Worm (Caenorhabditis elegans) whole organism, mixed stage, embryonic: ENCODE results near the gene T11F9.1.
"Not testable (repeated sequence)": the region's sequence is repeated elsewhere in the genome, so short reads cannot be mapped to it uniquely, and the experiment has no call there.

Experiments
- M03D4.4 ChIP-seq: sonication (generic microtip); optimal IDR thresholded peaks from 2 replicates; lab custom pipeline; 2017; ENCODE audit warnings: mild to moderate bottlenecking, missing genetic modification characterization, missing compliant biosample characterization
- blmp-1 ChIP-seq: fragments of 150-350 bp; optimal IDR thresholded peaks from 2 replicates; lab custom pipeline; 2014; ENCODE audit warnings: missing biosample characterization, missing genetic modification characterization
- ceh-39 ChIP-seq: fragments of 150-350 bp; optimal IDR thresholded peaks from 2 replicates; lab custom pipeline; 2014; ENCODE audit warnings: missing biosample characterization, missing genetic modification characterization
- ceh-43 ChIP-seq: fragments of 200-800 bp; sonication (Bioruptor generic); optimal IDR thresholded peaks from 2 replicates; lab custom pipeline; 2018; ENCODE audit warnings: mild to moderate bottlenecking, missing genetic modification characterization, moderate library complexity, missing compliant biosample characterization
- ceh-83 ChIP-seq: fragments of 200-800 bp; sonication (Bioruptor generic); optimal IDR thresholded peaks from 2 replicates; lab custom pipeline; 2018; ENCODE audit warnings: mild to moderate bottlenecking, missing genetic modification characterization, missing compliant biosample characterization
- ces-1 ChIP-seq: fragments of 150-350 bp; optimal IDR thresholded peaks from 2 replicates; lab custom pipeline; 2014; ENCODE audit warnings: missing biosample characterization, missing genetic modification reagents, missing genetic modification characterization
- drap-1 ChIP-seq: fragments of 200-800 bp; sonication (Bioruptor generic); optimal IDR thresholded peaks from 3 replicates; lab custom pipeline; 2018; ENCODE audit warnings: mild to moderate bottlenecking, missing genetic modification characterization, missing compliant biosample characterization
- elt-1 ChIP-seq: sonication (generic microtip); optimal IDR thresholded peaks from 2 replicates; lab custom pipeline; 2017; ENCODE audit warnings: missing genetic modification characterization, mild to moderate bottlenecking, missing compliant biosample characterization, antibody characterized with exemption, moderate library complexity, borderline replicate concordance; ENCODE audit not compliant: insufficient read depth
- flh-1 ChIP-seq: fragments of 200-800 bp; sonication (Bioruptor generic); optimal IDR thresholded peaks from 2 replicates; lab custom pipeline; 2018; ENCODE audit warnings: mild to moderate bottlenecking, missing genetic modification characterization, moderate library complexity, missing compliant biosample characterization
- ham-2 ChIP-seq: fragments of 200-800 bp; sonication (Bioruptor generic); optimal IDR thresholded peaks from 2 replicates; lab custom pipeline; 2018; ENCODE audit warnings: mild to moderate bottlenecking, missing genetic modification characterization, missing compliant biosample characterization
- lin-32 ChIP-seq: fragments of 200-800 bp; sonication (Bioruptor generic); optimal IDR thresholded peaks from 2 replicates; lab custom pipeline; 2018; ENCODE audit warnings: mild to moderate bottlenecking, missing genetic modification characterization, missing compliant biosample characterization
- lsy-2 ChIP-seq: fragments of 150-350 bp; optimal IDR thresholded peaks from 2 replicates; lab custom pipeline; 2014; ENCODE audit warnings: missing biosample characterization, missing genetic modification characterization
- mab-5 ChIP-seq: fragments of 150-350 bp; optimal IDR thresholded peaks from 2 replicates; lab custom pipeline; 2014; ENCODE audit warnings: missing biosample characterization, missing genetic modification characterization
- mep-1 ChIP-seq: fragments of 150-350 bp; optimal IDR thresholded peaks from 2 replicates; lab custom pipeline; 2017; ENCODE audit warnings: missing biosample characterization, missing genetic modification reagents, missing genetic modification characterization, inconsistent platforms
- mls-2 ChIP-seq: sonication (generic microtip); optimal IDR thresholded peaks from 2 replicates; lab custom pipeline; 2016; ENCODE audit warnings: mild to moderate bottlenecking, missing genetic modification characterization, moderate library complexity, missing compliant biosample characterization
- nhr-2 ChIP-seq: fragments of 150-350 bp; optimal IDR thresholded peaks from 2 replicates; lab custom pipeline; 2014; ENCODE audit warnings: missing biosample characterization, missing genetic modification characterization
- nhr-237 ChIP-seq: fragments of 150-350 bp; optimal IDR thresholded peaks from 2 replicates; lab custom pipeline; 2014; ENCODE audit warnings: missing biosample characterization, missing genetic modification characterization
- nhr-76 ChIP-seq: sonication (generic microtip); optimal IDR thresholded peaks from 2 replicates; lab custom pipeline; 2017; ENCODE audit warnings: missing biosample characterization, missing genetic modification characterization
- sem-2 ChIP-seq: fragments of 200-800 bp; sonication (Bioruptor generic); optimal IDR thresholded peaks from 2 replicates; lab custom pipeline; 2018; ENCODE audit warnings: mild to moderate bottlenecking, missing genetic modification characterization, missing compliant biosample characterization
- snpc-4 ChIP-seq: fragments of 150-350 bp; optimal IDR thresholded peaks from 2 replicates; lab custom pipeline; 2014; ENCODE audit warnings: missing biosample characterization, missing genetic modification characterization
- unc-120 ChIP-seq: sonication (generic microtip); optimal IDR thresholded peaks from 2 replicates; lab custom pipeline; 2017; ENCODE audit warnings: missing genetic modification characterization, missing compliant biosample characterization; ENCODE audit not compliant: poor library complexity, severe bottlenecking
- unc-39 ChIP-seq: fragments of 150-350 bp; optimal IDR thresholded peaks from 2 replicates; lab custom pipeline; 2014; ENCODE audit warnings: missing biosample characterization, missing genetic modification characterization
- unc-62 ChIP-seq: fragments of 150-350 bp; optimal IDR thresholded peaks from 2 replicates; lab custom pipeline; 2014; ENCODE audit warnings: missing biosample characterization, missing genetic modification reagents, missing genetic modification characterization
- zip-8 ChIP-seq: fragments of 150-350 bp; optimal IDR thresholded peaks from 2 replicates; lab custom pipeline; 2014; ENCODE audit warnings: missing biosample characterization, missing genetic modification characterization

T11F9.1 gene

ce11 chrV:11475638-11476037 is 16.3 kb downstream of the T11F9.1 start, which contains the start of gene T11F9.7:
T11F9.7 (plus strand) TSS chrV:11475938.
- not testable (repeated sequence) for TF ChIP-seq mep-1 (tag; lab: Kevin White, UChicago); lin-32 (GFP tag; lab: Kevin White, UChicago); snpc-4 (tag; lab: Kevin White, UChicago)

DNA sequence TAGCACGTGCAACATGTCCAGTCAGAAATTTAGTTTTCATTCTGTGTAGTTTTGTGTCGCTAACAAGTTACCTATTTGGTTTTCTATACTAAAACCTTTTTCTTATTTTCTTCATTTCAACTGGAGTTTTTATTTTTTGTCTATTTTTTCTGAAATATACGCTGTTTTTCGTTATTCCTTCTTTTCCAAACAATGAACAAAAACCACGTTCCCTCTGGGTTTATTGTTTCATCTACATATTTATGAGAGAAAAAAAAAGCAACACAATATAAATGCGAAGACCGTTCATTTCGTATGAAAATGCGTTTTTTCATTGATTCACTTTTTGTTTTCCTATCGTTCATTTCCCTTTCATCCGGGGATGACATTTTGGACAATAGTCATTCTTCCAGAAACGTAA is 20.1 kb downstream of the T11F9.1 start, which contains the start of gene T11F9.22:
T11F9.22 (plus strand) TSS at position 301 of the 400 bp plus-strand sequence.
- no peak for TF ChIP-seq mls-2 (tag; lab: Kevin White, UChicago)
- TF ChIP-seq M03D4.4 (tag; lab: Kevin White, UChicago) = no peak
- no peak for TF ChIP-seq lsy-2 (tag; lab: Kevin White, UChicago)

DNA sequence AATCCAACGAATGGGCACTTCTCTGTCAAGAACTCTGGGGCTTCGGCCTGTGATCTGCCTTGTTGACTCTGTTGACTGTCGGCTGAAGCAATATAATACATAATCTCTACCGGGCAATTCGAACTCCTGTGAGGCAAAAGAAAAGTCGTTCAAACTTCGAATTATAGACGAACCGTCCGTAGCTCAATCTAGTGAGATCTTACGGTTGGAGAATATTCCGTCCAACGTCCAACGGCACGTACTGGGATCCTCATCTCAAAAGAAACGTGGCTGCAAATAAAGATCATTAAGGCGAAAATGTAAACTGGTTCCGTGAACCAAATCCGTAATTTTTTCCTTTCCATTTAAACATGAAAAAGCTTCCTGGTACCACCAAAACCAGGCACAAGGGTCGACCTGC is 21.4 kb downstream of the T11F9.1 start, which contains the start of gene T11F9.14:
T11F9.14 (minus strand) TSS at position 101 of the 400 bp plus-strand sequence.
- not testable (repeated sequence) for TF ChIP-seq ces-1 (GFP tag; lab: Kevin White, UChicago); mls-2 (tag; lab: Kevin White, UChicago); ceh-43

DNA sequence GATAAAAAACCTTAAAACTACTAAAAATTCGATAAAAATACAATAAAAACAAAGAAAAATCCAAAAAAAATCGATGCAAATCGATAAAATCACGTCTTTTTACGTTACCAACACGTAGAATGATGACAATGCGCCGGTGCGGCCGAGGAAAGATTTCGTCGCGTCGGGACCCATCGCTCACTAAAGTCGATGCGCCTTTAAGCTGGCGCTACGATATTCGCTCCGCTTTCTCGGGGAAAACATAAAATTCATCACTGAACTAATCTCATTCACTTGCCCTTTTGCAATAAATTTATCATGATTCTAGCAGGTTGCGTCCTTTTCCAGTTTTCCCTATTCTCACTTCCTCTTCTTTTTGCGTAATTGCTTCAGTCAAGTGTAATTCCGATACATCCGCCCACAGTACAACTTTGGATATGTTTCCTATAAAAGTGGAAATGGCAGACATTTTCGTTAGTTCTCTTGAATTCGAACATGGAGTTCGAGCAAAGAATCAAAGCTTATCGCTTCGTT is 24.3 kb downstream of the T11F9.1 start, which contains the start of gene col-157:
col-157 (plus strand) TSS at position 463 of the 513 bp plus-strand sequence.
- not testable (repeated sequence) for TF ChIP-seq elt-1; nhr-2; mep-1 (tag; lab: Kevin White, UChicago)

DNA sequence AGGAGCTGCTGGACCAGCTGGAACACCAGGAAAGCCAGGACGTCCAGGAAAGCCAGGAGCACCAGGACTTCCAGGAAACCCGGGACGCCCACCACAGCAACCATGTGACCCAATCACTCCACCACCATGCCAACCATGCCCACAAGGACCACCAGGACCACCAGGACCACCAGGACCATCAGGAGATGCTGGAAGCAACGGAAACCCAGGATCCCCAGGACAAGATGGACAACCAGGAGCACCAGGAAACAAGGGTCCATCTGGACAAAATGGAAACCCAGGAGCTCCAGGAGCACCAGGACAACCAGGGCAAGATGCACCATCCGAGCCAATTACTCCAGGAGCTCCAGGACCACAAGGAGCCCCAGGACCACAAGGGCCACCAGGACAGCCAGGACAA is 25.0 kb downstream of the T11F9.1 start:
- no peak for TF ChIP-seq nhr-2
- no peak for TF ChIP-seq lsy-2 (tag; lab: Kevin White, UChicago)
- no peak for TF ChIP-seq unc-62
- TF ChIP-seq M03D4.4 (tag; lab: Kevin White, UChicago) = no peak

DNA sequence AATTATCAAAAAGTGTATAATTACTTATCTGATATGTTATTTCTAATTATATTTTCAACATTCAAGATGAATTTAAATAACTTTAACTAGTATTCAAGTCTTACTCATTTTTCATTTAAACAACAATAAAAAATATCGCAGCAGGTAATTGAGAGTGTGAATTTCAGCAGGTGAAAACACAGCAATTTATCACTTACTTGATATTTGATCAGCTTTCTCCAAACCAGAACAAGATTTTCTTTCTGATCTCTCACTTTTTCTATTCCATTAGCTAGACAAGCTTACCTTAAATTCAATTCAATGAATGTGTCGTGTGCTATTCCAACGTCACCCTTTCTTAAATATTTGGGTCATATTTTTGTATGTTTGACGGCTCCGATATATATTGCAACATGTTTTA is 26.2 kb downstream of the T11F9.1 start, which contains the start of gene srh-1:
srh-1 (plus strand) TSS at position 301 of the 400 bp plus-strand sequence.
- TF ChIP-seq flh-1 (GFP tag; lab: Kevin White, UChicago) = no peak
- TF ChIP-seq mep-1 (tag; lab: Kevin White, UChicago) = no peak
- no peak for TF ChIP-seq unc-120 (tag; lab: Kevin White, UChicago)
- no peak for TF ChIP-seq elt-1
- no peak for TF ChIP-seq drap-1 (GFP tag; lab: Kevin White, UChicago)
- no peak for TF ChIP-seq ceh-83 (GFP tag; lab: Kevin White, UChicago)
- TF ChIP-seq ham-2 (GFP tag; lab: Kevin White, UChicago) = no peak
- no peak for TF ChIP-seq nhr-237
- no peak for TF ChIP-seq ces-1 (GFP tag; lab: Kevin White, UChicago)
- no peak for TF ChIP-seq blmp-1 (tag; lab: Kevin White, UChicago)
- TF ChIP-seq unc-39 (tag; lab: Kevin White, UChicago) = no peak
- TF ChIP-seq sem-2 (GFP tag; lab: Kevin White, UChicago) = no peak
- no peak for TF ChIP-seq nhr-76 (tag; lab: Kevin White, UChicago)
- TF ChIP-seq lin-32 (GFP tag; lab: Kevin White, UChicago) = no peak

ce11 chrV:11486680-11487079 is 27.3 kb downstream of the T11F9.1 start, which contains the start of gene T11F9.10:
T11F9.10 (plus strand) TSS chrV:11486980.
- no peak for TF ChIP-seq unc-39 (tag; lab: Kevin White, UChicago)
- TF ChIP-seq ces-1 (GFP tag; lab: Kevin White, UChicago) = no peak
- no peak for TF ChIP-seq mab-5 (tag; lab: Kevin White, UChicago)
- TF ChIP-seq nhr-76 (tag; lab: Kevin White, UChicago) = no peak
- TF ChIP-seq ceh-39 (tag; lab: Kevin White, UChicago) = no peak
- TF ChIP-seq nhr-2 = no peak
- TF ChIP-seq mep-1 (tag; lab: Kevin White, UChicago) = no peak
- TF ChIP-seq zip-8 (tag; lab: Kevin White, UChicago) = no peak
- TF ChIP-seq unc-120 (tag; lab: Kevin White, UChicago) = no peak
- TF ChIP-seq unc-62 = no peak
